Fruit fly (Drosophila melanogaster): ENCODE data around the gene Ptp69D.
A peak's percentile ranks its signal among the peaks of the same experiment; 100 is the strongest.

Ptp69D gene

dm6 chr3L:12725749-12726148 is 9.0 kb upstream of the Ptp69D start (continued):
- TF ChIP-seq net (GFP tag; optimal IDR thresholded peaks at IDR 0.05) (no peak), Eip78C (GFP tag) (peak; percentile 88), CG3919 (GFP tag; optimal IDR thresholded peaks at IDR 0.05) (peak; percentile 71), lz (GFP tag; optimal IDR thresholded peaks at IDR 0.05) (peak; percentile 38), CG8632 (GFP tag; optimal IDR thresholded peaks at IDR 0.05) (no peak), Ets96B (tag; optimal IDR thresholded peaks at IDR 0.05) (peak; percentile 49), Sox102F (GFP tag; optimal IDR thresholded peaks at IDR 0.05) (peak; percentile 50), topi (GFP tag; optimal IDR thresholded peaks at IDR 0.05) (peak; percentile 69), Hr4 (GFP tag; optimal IDR thresholded peaks at IDR 0.05) (peak; percentile 3), CG34406 (GFP tag; optimal IDR thresholded peaks at IDR 0.05) (no peak), CG6792 (GFP tag; optimal IDR thresholded peaks at IDR 0.05) (no peak), salr (GFP tag; optimal IDR thresholded peaks at IDR 0.05) (no peak), CG11902 (GFP tag; optimal IDR thresholded peaks at IDR 0.05) (no peak), dsx (GFP tag; optimal IDR thresholded peaks at IDR 0.05; ENCODE audit: poor library complexity, severe bottlenecking) (peak; percentile 48), dac (GFP tag; optimal IDR thresholded peaks at IDR 0.05) (no peak), OdsH (GFP tag; optimal IDR thresholded peaks at IDR 0.05) (peak; percentile 27), CG8119 (GFP tag; IDR thresholded peaks at IDR 0.05) (no peak), CG11762 (GFP tag; optimal IDR thresholded peaks at IDR 0.05; ENCODE audit: insufficient read depth) (peak; percentile 37), eg (GFP tag; IDR thresholded peaks at IDR 0.05) (no peak), CG6276 (GFP tag; optimal IDR thresholded peaks at IDR 0.05) (no peak), Eip75B (GFP tag; optimal IDR thresholded peaks at IDR 0.05) (peak; percentile 35)

- TF ChIP-seq Smox (GFP tag; optimal IDR thresholded peaks at IDR 0.05), result no peak
- TF ChIP-seq dac (GFP tag; optimal IDR thresholded peaks at IDR 0.05), result no peak
- TF ChIP-seq CG8319 (GFP tag; optimal IDR thresholded peaks at IDR 0.05), result no peak
Measured at dm6 chr3L:12727212-12727611, 7.5 kb upstream of the Ptp69D start.

dm6 chr3L:12729601-12730000 is 5.1 kb upstream of the Ptp69D start:
- TF ChIP-seq CG8119 (GFP tag; IDR thresholded peaks at IDR 0.05) (no peak), lz (GFP tag; optimal IDR thresholded peaks at IDR 0.05) (no peak), Eip78C (GFP tag) (no peak), Eip75B (GFP tag; optimal IDR thresholded peaks at IDR 0.05) (no peak), CG11902 (GFP tag; optimal IDR thresholded peaks at IDR 0.05) (no peak), CG31627 (GFP tag; optimal IDR thresholded peaks at IDR 0.05) (no peak), CG3919 (GFP tag; optimal IDR thresholded peaks at IDR 0.05) (no peak), Gug (GFP tag; IDR thresholded peaks at IDR 0.05) (no peak), CG16779 (tag; optimal IDR thresholded peaks at IDR 0.05) (no peak), Hr4 (GFP tag; optimal IDR thresholded peaks at IDR 0.05) (no peak), CG6854 (GFP tag; optimal IDR thresholded peaks at IDR 0.05) (no peak), CG15336 (GFP tag; IDR thresholded peaks at IDR 0.05) (no peak), svp (GFP tag) (no peak), OdsH (GFP tag; optimal IDR thresholded peaks at IDR 0.05) (no peak), CG6792 (GFP tag; optimal IDR thresholded peaks at IDR 0.05) (no peak), CG6276 (GFP tag; optimal IDR thresholded peaks at IDR 0.05) (no peak), Sox102F (GFP tag; optimal IDR thresholded peaks at IDR 0.05) (no peak), eg (GFP tag; IDR thresholded peaks at IDR 0.05) (no peak), Hr39 (GFP tag; optimal IDR thresholded peaks at IDR 0.05) (no peak)

dm6 chr3L:12732742-12733141 is 2.0 kb upstream of the Ptp69D start:
- TF ChIP-seq net (GFP tag; optimal IDR thresholded peaks at IDR 0.05), result no peak
- no peak for TF ChIP-seq CG4318 (GFP tag; optimal IDR thresholded peaks at IDR 0.05)
- TF ChIP-seq fd59A (GFP tag; optimal IDR thresholded peaks at IDR 0.05), result no peak
- no peak for TF ChIP-seq topi (GFP tag; optimal IDR thresholded peaks at IDR 0.05)

dm6 chr3L:12735707-12736106 is 962 bp downstream of the Ptp69D start:
- TF ChIP-seq Hr38 (GFP tag; optimal IDR thresholded peaks at IDR 0.05), result no peak
- no peak for TF ChIP-seq fkh (GFP tag; optimal IDR thresholded peaks at IDR 0.05)

All from whole organism, prepupa.